Worm (Caenorhabditis elegans) whole organism, young adult: Measurements from ENCODE around the gene C25H3.3.

Source experiments
- B0019.2 ChIP-seq: fragments of 200-800 bp; sonication (Bioruptor generic); conservative IDR thresholded peaks from 2 replicates; pipeline ENCODE4 v1.3.6; 2022; ENCODE audit warnings: missing genetic modification reagents, missing genetic modification characterization, missing compliant biosample characterization
- B0035.1 ChIP-seq: sonication (generic microtip); optimal IDR thresholded peaks from 2 replicates; lab custom pipeline; 2016; ENCODE audit warnings: missing genetic modification characterization, mild to moderate bottlenecking, missing compliant biosample characterization, missing genotype, missing genetic modification reagents
- C17E4.6 ChIP-seq: fragments of 200-800 bp; sonication (Bioruptor generic); IDR thresholded peaks from 2 replicates; pipeline ENCODE4 v1.3.6; 2022; ENCODE audit warnings: missing genetic modification reagents, missing genetic modification characterization, missing compliant biosample characterization
- D2030.7 ChIP-seq: fragments of 200-800 bp; sonication (Bioruptor generic); IDR thresholded peaks from 2 replicates; pipeline ENCODE4 v1.3.6; 2022; ENCODE audit warnings: missing genetic modification reagents, missing genetic modification characterization, missing compliant biosample characterization
- F23B12.7 ChIP-seq: sonication (generic microtip); optimal IDR thresholded peaks from 2 replicates; lab custom pipeline; 2017; ENCODE audit warnings: missing genetic modification characterization, mild to moderate bottlenecking, missing compliant biosample characterization, antibody characterized with exemption, moderate library complexity; ENCODE audit not compliant: insufficient read depth
- F39B2.1 ChIP-seq: fragments of 200-800 bp; sonication (Bioruptor generic); IDR thresholded peaks from 2 replicates; pipeline ENCODE4 v1.3.6; 2022; ENCODE audit warnings: missing genetic modification reagents, missing genetic modification characterization, missing compliant biosample characterization
- F49E8.2 ChIP-seq: sonication (generic microtip); optimal IDR thresholded peaks from 3 replicates; lab custom pipeline; 2017; ENCODE audit warnings: missing genetic modification characterization, mild to moderate bottlenecking, missing compliant biosample characterization, antibody characterized with exemption, moderate library complexity; ENCODE audit not compliant: insufficient read depth
- F55B11.4 ChIP-seq: sonication (generic microtip); optimal IDR thresholded peaks from 2 replicates; lab custom pipeline; 2016; ENCODE audit warnings: missing compliant biosample characterization, missing genetic modification characterization, borderline replicate concordance; ENCODE audit not compliant: insufficient read depth
- K12H6.12 ChIP-seq: fragments of 200-800 bp; sonication (Bioruptor generic); optimal IDR thresholded peaks from 2 replicates; lab custom pipeline; 2018; ENCODE audit warnings: mild to moderate bottlenecking, missing genetic modification characterization, missing compliant biosample characterization
- ZK185.1 ChIP-seq: sonication (generic microtip); optimal IDR thresholded peaks from 2 replicates; lab custom pipeline; 2016; ENCODE audit warnings: mild to moderate bottlenecking, missing genetic modification characterization, missing compliant biosample characterization; ENCODE audit not compliant: poor library complexity, severe bottlenecking
- aptf-2 ChIP-seq: fragments of 200-800 bp; sonication (Bioruptor generic); conservative IDR thresholded peaks from 2 replicates; pipeline ENCODE4 v1.3.6; 2022; ENCODE audit warnings: missing genetic modification reagents, missing genetic modification characterization, missing compliant biosample characterization
- attf-5 ChIP-seq: fragments of 200-800 bp; sonication (Bioruptor generic); optimal IDR thresholded peaks from 2 replicates; lab custom pipeline; 2018; ENCODE audit warnings: mild to moderate bottlenecking, missing genetic modification characterization, missing compliant biosample characterization
- ceh-100 ChIP-seq: fragments of 200-800 bp; sonication (Bioruptor generic); IDR thresholded peaks from 2 replicates; pipeline ENCODE4 v1.3.6; 2022; ENCODE audit warnings: missing genetic modification reagents, missing genetic modification characterization, missing compliant biosample characterization
- ceh-27 ChIP-seq: fragments of 200-800 bp; sonication (Bioruptor generic); optimal IDR thresholded peaks from 2 replicates; lab custom pipeline; 2018; ENCODE audit warnings: mild to moderate bottlenecking, missing genetic modification characterization, moderate library complexity, missing compliant biosample characterization
- ceh-91 ChIP-seq: fragments of 200-800 bp; sonication (Bioruptor generic); IDR thresholded peaks from 2 replicates; pipeline ENCODE4 v1.3.6; 2022; ENCODE audit warnings: missing genetic modification reagents, missing genetic modification characterization, missing compliant biosample characterization
- dox-1 ChIP-seq: fragments of 200-800 bp; sonication (Bioruptor generic); IDR thresholded peaks from 2 replicates; pipeline ENCODE4 v1.3.6; 2022; ENCODE audit warnings: missing genetic modification reagents, missing genetic modification characterization, missing compliant biosample characterization
- dpl-1 ChIP-seq: fragments of 150-350 bp; optimal IDR thresholded peaks from 2 replicates; lab custom pipeline; 2014; ENCODE audit warnings: missing biosample characterization, missing genetic modification reagents, missing genetic modification characterization
- efl-1 ChIP-seq: fragments of 150-350 bp; optimal IDR thresholded peaks from 2 replicates; lab custom pipeline; 2014; ENCODE audit warnings: missing biosample characterization, missing genetic modification reagents, missing genetic modification characterization
- egl-44 ChIP-seq: fragments of 200-800 bp; sonication (Bioruptor generic); IDR thresholded peaks from 2 replicates; pipeline ENCODE4 v1.3.6; 2022; ENCODE audit warnings: missing genetic modification reagents, missing genetic modification characterization, missing compliant biosample characterization
- gei-17 ChIP-seq: fragments of 200-800 bp; sonication (Bioruptor generic); optimal IDR thresholded peaks from 2 replicates; lab custom pipeline; 2018; ENCODE audit warnings: mild to moderate bottlenecking, missing genetic modification characterization, missing compliant biosample characterization
- him-1 ChIP-seq: sonication (generic microtip); optimal IDR thresholded peaks from 2 replicates; lab custom pipeline; 2016; ENCODE audit warnings: missing genotype, missing genetic modification reagents, missing genetic modification characterization, missing compliant biosample characterization
- hmg-1.2 ChIP-seq: fragments of 200-800 bp; sonication (Bioruptor generic); IDR thresholded peaks from 2 replicates; pipeline ENCODE4 v1.3.6; 2022; ENCODE audit warnings: missing genetic modification reagents, missing genetic modification characterization, missing compliant biosample characterization
- hrde-1 ChIP-seq: sonication (generic microtip); optimal IDR thresholded peaks from 2 replicates; lab custom pipeline; 2016; ENCODE audit warnings: missing genetic modification characterization, mild to moderate bottlenecking, missing compliant biosample characterization, moderate library complexity, missing genotype, missing genetic modification reagents, borderline replicate concordance
- let-526 ChIP-seq: fragments of 200-800 bp; sonication (Bioruptor generic); IDR thresholded peaks from 2 replicates; pipeline ENCODE4 v1.3.6; 2022; ENCODE audit warnings: missing genetic modification reagents, missing genetic modification characterization, missing compliant biosample characterization
- let-607 ChIP-seq, 2 experiments: fragments of 200-800 bp in 1 of 2; sonication (Bioruptor generic) in 1 of 2; sonication (generic microtip) in 1 of 2; optimal IDR thresholded peaks; 2 replicates each; lab custom pipeline; 2016 to 2018; ENCODE audit warnings: mild to moderate bottlenecking in 2 of 2, missing compliant biosample characterization in 2 of 2, missing genetic modification characterization in 2 of 2, moderate library complexity in 2 of 2, missing genotype in 1 of 2
- lin-26 ChIP-seq: fragments of 200-800 bp; sonication (Bioruptor generic); IDR thresholded peaks from 2 replicates; pipeline ENCODE4 v1.3.6; 2022; ENCODE audit warnings: missing genetic modification reagents, missing genetic modification characterization, missing compliant biosample characterization
- lin-35 ChIP-seq, 3 experiments: fragments of 150-350 bp in 2 of 3; sonication (generic microtip) in 1 of 3; optimal IDR thresholded peaks; 2 replicates each; lab custom pipeline; 2014 to 2018; ENCODE audit warnings: missing biosample characterization in 3 of 3, missing genetic modification characterization in 3 of 3, missing genetic modification reagents in 3 of 3
- lin-54 ChIP-seq: fragments of 200-800 bp; sonication (Bioruptor generic); optimal IDR thresholded peaks from 2 replicates; lab custom pipeline; 2018; ENCODE audit warnings: mild to moderate bottlenecking, missing genetic modification characterization, missing compliant biosample characterization
- lir-1 ChIP-seq: fragments of 200-800 bp; sonication (Bioruptor generic); conservative IDR thresholded peaks from 2 replicates; pipeline ENCODE4 v1.3.6; 2022; ENCODE audit warnings: missing genetic modification reagents, missing genetic modification characterization, missing compliant biosample characterization
- lsl-1 ChIP-seq: fragments of 200-800 bp; sonication (Bioruptor generic); optimal IDR thresholded peaks from 2 replicates; lab custom pipeline; 2018; ENCODE audit warnings: mild to moderate bottlenecking, missing genetic modification characterization, moderate library complexity, missing compliant biosample characterization
- madf-10 ChIP-seq: sonication (generic microtip); optimal IDR thresholded peaks from 2 replicates; lab custom pipeline; 2016; ENCODE audit warnings: mild to moderate bottlenecking, missing genetic modification characterization, missing compliant biosample characterization
- madf-6 ChIP-seq: fragments of 200-800 bp; sonication (Bioruptor generic); IDR thresholded peaks from 2 replicates; pipeline ENCODE4 v1.3.6; 2022; ENCODE audit warnings: missing genetic modification reagents, missing genetic modification characterization, missing compliant biosample characterization
- nfyb-1 ChIP-seq: fragments of 200-800 bp; sonication (Bioruptor generic); IDR thresholded peaks from 2 replicates; pipeline ENCODE4 v1.3.6; 2022; ENCODE audit warnings: missing genetic modification reagents, missing genetic modification characterization, missing compliant biosample characterization
- nhr-80 ChIP-seq: sonication (generic microtip); optimal IDR thresholded peaks from 2 replicates; lab custom pipeline; 2016; ENCODE audit warnings: missing genetic modification characterization, missing compliant biosample characterization
- rec-8 ChIP-seq, 2 experiments: sonication (generic microtip); optimal IDR thresholded peaks; 2 replicates each; lab custom pipeline; 2016; ENCODE audit warnings: mild to moderate bottlenecking in 2 of 2, missing genetic modification characterization in 2 of 2, missing genetic modification reagents in 2 of 2, missing genotype in 2 of 2, missing biosample characterization in 1 of 2, missing compliant biosample characterization in 1 of 2, moderate library complexity in 1 of 2
- repo-1 ChIP-seq: sonication (generic microtip); optimal IDR thresholded peaks from 2 replicates; lab custom pipeline; 2017; ENCODE audit warnings: mild to moderate bottlenecking, missing genetic modification characterization, missing compliant biosample characterization
- sdz-38 ChIP-seq: sonication (generic microtip); optimal IDR thresholded peaks from 2 replicates; lab custom pipeline; 2016; ENCODE audit warnings: missing genotype, missing genetic modification characterization, missing compliant biosample characterization
- snpc-1.1 ChIP-seq: sonication (generic microtip); optimal IDR thresholded peaks from 2 replicates; lab custom pipeline; 2017; ENCODE audit warnings: missing genetic modification characterization, mild to moderate bottlenecking, missing compliant biosample characterization, antibody characterized with exemption, moderate library complexity, missing genotype, missing genetic modification reagents; ENCODE audit not compliant: insufficient read depth
- snpc-4 ChIP-seq, 5 experiments: fragments of 150-350 bp in 1 of 5; sonication (generic microtip) in 4 of 5; optimal IDR thresholded peaks; 2 replicates each; lab custom pipeline; 2014 to 2018; ENCODE audit warnings: missing genetic modification characterization in 5 of 5, missing biosample characterization in 3 of 5, antibody characterized with exemption in 2 of 5, mild to moderate bottlenecking in 2 of 5, missing compliant biosample characterization in 2 of 5, missing genotype in 2 of 5, moderate library complexity in 2 of 5, missing genetic modification reagents in 1 of 5
- tbp1 ChIP-seq: fragments of 200-800 bp; sonication (Bioruptor generic); optimal IDR thresholded peaks from 2 replicates; lab custom pipeline; 2018; ENCODE audit warnings: mild to moderate bottlenecking, missing genetic modification characterization, missing compliant biosample characterization
- ztf-18 ChIP-seq: sonication (generic microtip); optimal IDR thresholded peaks from 2 replicates; lab custom pipeline; 2016; ENCODE audit warnings: missing genotype, mild to moderate bottlenecking, missing genetic modification characterization, missing compliant biosample characterization
- ztf-22 ChIP-seq: fragments of 200-800 bp; sonication (Bioruptor generic); optimal IDR thresholded peaks from 2 replicates; lab custom pipeline; 2018; ENCODE audit warnings: mild to moderate bottlenecking, missing genetic modification characterization, moderate library complexity, missing compliant biosample characterization
- ztf-25 ChIP-seq: fragments of 200-800 bp; sonication (Bioruptor generic); IDR thresholded peaks from 2 replicates; pipeline ENCODE4 v1.3.6; 2022; ENCODE audit warnings: missing genetic modification reagents, missing genetic modification characterization, missing compliant biosample characterization
- ztf-28 ChIP-seq: fragments of 200-800 bp; sonication (Bioruptor generic); IDR thresholded peaks from 2 replicates; pipeline ENCODE4 v1.3.6; 2022; ENCODE audit warnings: missing genetic modification reagents, missing genetic modification characterization, missing compliant biosample characterization

Gene C25H3.3

DNA sequence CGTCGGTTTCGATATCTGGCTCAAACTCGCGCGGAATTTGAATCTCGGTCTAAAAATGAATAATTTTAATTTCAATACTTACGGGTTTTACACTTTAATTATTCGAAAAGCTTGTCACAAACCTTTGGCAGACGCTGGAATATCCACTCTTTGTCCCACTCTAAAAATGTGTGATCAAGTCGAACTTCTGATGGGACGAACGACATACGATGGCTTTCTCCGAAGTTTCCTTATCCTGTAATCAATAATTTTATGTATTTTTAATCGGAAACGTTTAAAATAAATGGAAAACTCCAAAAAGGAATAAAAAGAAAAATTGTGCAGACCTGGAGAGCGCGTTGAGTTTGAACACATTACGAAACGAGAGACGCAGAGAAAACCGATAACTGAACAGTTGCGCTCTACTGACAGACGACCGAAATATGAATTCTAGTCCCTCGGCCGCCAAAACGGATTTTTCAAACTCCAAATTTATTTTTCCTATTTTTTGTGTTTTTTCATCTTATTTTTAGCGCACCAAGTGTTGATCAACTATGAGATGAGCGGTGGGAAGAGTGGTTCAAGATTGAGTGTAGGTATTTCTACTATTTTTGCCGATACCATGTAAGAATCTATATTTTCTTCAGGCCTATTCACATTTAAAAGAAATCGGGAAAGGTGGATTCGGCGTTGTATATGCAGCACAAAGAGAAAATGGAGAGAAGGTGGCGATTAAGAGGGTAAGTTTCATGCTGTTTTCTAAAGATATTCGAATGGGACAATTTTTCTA, 44.6 kb upstream of the C25H3.3 start, which contains the start of the genes sam-4, F59E12.17 and zyg-1 (continued):
- TF ChIP-seq let-607 (tag; optimal IDR thresholded peaks at IDR 0.05; lab: Kevin White, UChicago) (no peak), lin-35 (GFP tag; optimal IDR thresholded peaks at IDR 0.05; lab: Kevin White, UChicago) (peak in 1 of 3 experiments; percentile 64), B0035.1 (tag; lab: Kevin White, UChicago) (no peak), lin-26 (GFP tag; lab: Robert Waterston, UW) (no peak), lsl-1 (peak; percentile 63), snpc-1.1 (no peak), F23B12.7 (peak; percentile 83), D2030.7 (GFP tag; lab: Robert Waterston, UW) (peak; percentile 82), ztf-22 (GFP tag; lab: Kevin White, UChicago) (no peak), dox-1 (peak; percentile 91), ceh-91 (peak; percentile 58; the same call in 1 of the 2 replicates), aptf-2 (GFP tag; lab: Robert Waterston, UW) (peak; percentile 52; the same call in 1 of the 2 replicates), sdz-38 (tag; lab: Kevin White, UChicago) (no peak), attf-5 (GFP tag; lab: Kevin White, UChicago) (peak; percentile 85), lir-1 (GFP tag; lab: Robert Waterston, UW) (0 out of 2 replicates have a peak, but pooled peaks have one; percentile 8), repo-1 (tag; lab: Kevin White, UChicago) (no peak), ztf-18 (tag; lab: Kevin White, UChicago) (peak; percentile 39), rec-8 (tag; optimal IDR thresholded peaks at IDR 0.05; lab: Kevin White, UChicago) (no peak), B0019.2 (GFP tag; lab: Robert Waterston, UW) (peak; percentile 73), egl-44 (GFP tag; lab: Robert Waterston, UW) (0 out of 2 replicates have a peak, but pooled peaks have one; percentile 23), dpl-1 (GFP tag; lab: Kevin White, UChicago) (peak; percentile 42), ZK185.1 (tag; lab: Kevin White, UChicago) (peak; percentile 46), hrde-1 (tag; lab: Kevin White, UChicago) (no peak), nhr-80 (tag; lab: Kevin White, UChicago) (peak; percentile 4), him-1 (tag; lab: Kevin White, UChicago) (no peak), ceh-27 (GFP tag; lab: Kevin White, UChicago) (peak; percentile 64), let-526 (GFP tag; lab: Robert Waterston, UW) (0 out of 2 replicates have a peak, but pooled peaks have one; percentile 35), madf-6 (GFP tag; lab: Robert Waterston, UW) (peak; percentile 71), F49E8.2 (tag; lab: Kevin White, UChicago) (peak; percentile 80), gei-17 (no peak), F39B2.1 (no peak), ztf-28 (peak; percentile 80; the same call in 1 of the 2 replicates), C17E4.6 (GFP tag; lab: Robert Waterston, UW) (no peak), F55B11.4 (tag; lab: Kevin White, UChicago) (no peak), K12H6.12 (tag; lab: Kevin White, UChicago) (peak; percentile 31), efl-1 (GFP tag; lab: Kevin White, UChicago) (peak; percentile 76), tbp1 (peak; percentile 48), madf-10 (tag; lab: Kevin White, UChicago) (no peak), snpc-4 (GFP tag; optimal IDR thresholded peaks at IDR 0.05; lab: Kevin White, UChicago) (no peak), snpc-4 (tag; optimal IDR thresholded peaks at IDR 0.05; lab: Kevin White, UChicago) (peak; percentile 13 to 46 (median 32)), hmg-1.2 (GFP tag; lab: Robert Waterston, UW) (peak; percentile 82), ceh-100 (peak; percentile 22; the same call in 1 of the 2 replicates), lin-54 (GFP tag; lab: Kevin White, UChicago) (peak; percentile 74), nfyb-1 (GFP tag; lab: Robert Waterston, UW) (peak; percentile 38; the same call in 1 of the 2 replicates), ztf-25 (0 out of 2 replicates have a peak, but pooled peaks have one; percentile 60)
